Worm (Caenorhabditis elegans): ENCODE data around the gene msp-3.

- TF ChIP-seq ztf-23 (GFP tag; IDR thresholded peaks at IDR 0.05) (no peak), klf-2 (GFP tag; conservative IDR thresholded peaks at IDR 0.05) (no peak), T22C8.4 (GFP tag; IDR thresholded peaks at IDR 0.05) (no peak), ztf-29 (GFP tag; IDR thresholded peaks at IDR 0.05) (no peak), tab-1 (GFP tag; IDR thresholded peaks at IDR 0.05) (no peak), cog-1 (tag; optimal IDR thresholded peaks at IDR 0.05) (no peak), med-1 (GFP tag; optimal IDR thresholded peaks at IDR 0.05; ENCODE audit: insufficient read depth) (no peak), ref-1 (GFP tag; conservative IDR thresholded peaks at IDR 0.05) (no peak)
Measured at ce11 chrII:4795461-4795860, 9.4 kb upstream of the msp-3 start, which contains the start of gene C33F10.4.

Measured in whole organism, midembryonic.